Worm (Caenorhabditis elegans) whole organism, late embryonic: Measurements from ENCODE around the gene F28A12.3.

Experiments used
- C08G9.2 ChIP-seq: sonication (generic microtip); optimal IDR thresholded peaks from 2 replicates; lab custom pipeline; 2016; ENCODE audit warnings: mild to moderate bottlenecking, missing genetic modification characterization, moderate library complexity, missing compliant biosample characterization
- F13H6.1 ChIP-seq: sonication (generic microtip); optimal IDR thresholded peaks from 2 replicates; lab custom pipeline; 2016; ENCODE audit warnings: missing genetic modification characterization, missing compliant biosample characterization
- T23F11.4 ChIP-seq: fragments of 200-800 bp; sonication (Bioruptor generic); optimal IDR thresholded peaks from 2 replicates; lab custom pipeline; 2018; ENCODE audit warnings: mild to moderate bottlenecking, missing genetic modification characterization, missing compliant biosample characterization
- Y22D7AL.16 ChIP-seq: sonication (generic microtip); optimal IDR thresholded peaks from 2 replicates; lab custom pipeline; 2016; ENCODE audit warnings: missing genetic modification characterization, missing compliant biosample characterization
- ceh-14 ChIP-seq: sonication (generic microtip); optimal IDR thresholded peaks from 2 replicates; lab custom pipeline; 2016; ENCODE audit warnings: missing genotype, missing genetic modification characterization, missing compliant biosample characterization
- ceh-18 ChIP-seq: sonication (generic microtip); optimal IDR thresholded peaks from 2 replicates; lab custom pipeline; 2016; ENCODE audit warnings: missing genetic modification characterization, missing compliant biosample characterization
- ceh-24 ChIP-seq: sonication (generic microtip); optimal IDR thresholded peaks from 2 replicates; lab custom pipeline; 2016; ENCODE audit warnings: mild to moderate bottlenecking, missing genetic modification characterization, missing compliant biosample characterization
- ceh-31 ChIP-seq: sonication (generic microtip); optimal IDR thresholded peaks from 2 replicates; lab custom pipeline; 2016; ENCODE audit warnings: missing genetic modification characterization, missing compliant biosample characterization
- ceh-34 ChIP-seq: sonication (generic microtip); optimal IDR thresholded peaks from 2 replicates; lab custom pipeline; 2016; ENCODE audit warnings: mild to moderate bottlenecking, missing genetic modification characterization, missing compliant biosample characterization
- ceh-6 ChIP-seq: fragments of 200-800 bp; sonication (Bioruptor generic); optimal IDR thresholded peaks from 2 replicates; lab custom pipeline; 2018; ENCODE audit warnings: mild to moderate bottlenecking, missing genetic modification characterization, missing compliant biosample characterization
- ceh-9 ChIP-seq: sonication (generic microtip); optimal IDR thresholded peaks from 2 replicates; lab custom pipeline; 2016; ENCODE audit warnings: mild to moderate bottlenecking, missing genetic modification characterization, inconsistent platforms, missing compliant biosample characterization
- che-1 ChIP-seq: sonication (generic microtip); optimal IDR thresholded peaks from 2 replicates; lab custom pipeline; 2016; ENCODE audit warnings: mild to moderate bottlenecking, missing genetic modification characterization, missing compliant biosample characterization
- dve-1 ChIP-seq: sonication (generic microtip); optimal IDR thresholded peaks from 2 replicates; lab custom pipeline; 2017; ENCODE audit warnings: antibody characterized with exemption, mild to moderate bottlenecking, missing genetic modification characterization, missing compliant biosample characterization
- elt-2 ChIP-seq: sonication (generic microtip); optimal IDR thresholded peaks from 2 replicates; lab custom pipeline; 2016; ENCODE audit warnings: missing genetic modification reagents, missing genetic modification characterization, missing compliant biosample characterization
- fax-1 ChIP-seq: sonication (generic microtip); optimal IDR thresholded peaks from 2 replicates; lab custom pipeline; 2016; ENCODE audit warnings: missing genotype, missing genetic modification characterization, missing compliant biosample characterization
- fkh-6 ChIP-seq: sonication (generic microtip); optimal IDR thresholded peaks from 2 replicates; lab custom pipeline; 2016; ENCODE audit warnings: missing genetic modification characterization, missing compliant biosample characterization
- gmeb-2 ChIP-seq: sonication (generic microtip); optimal IDR thresholded peaks from 2 replicates; lab custom pipeline; 2016; ENCODE audit warnings: missing genetic modification characterization, inconsistent platforms, missing compliant biosample characterization
- hlh-15 ChIP-seq: sonication (generic microtip); optimal IDR thresholded peaks from 2 replicates; lab custom pipeline; 2016; ENCODE audit warnings: missing genetic modification characterization, missing compliant biosample characterization
- madf-2 ChIP-seq: sonication (generic microtip); optimal IDR thresholded peaks from 2 replicates; lab custom pipeline; 2017; ENCODE audit warnings: missing genetic modification characterization, missing compliant biosample characterization
- mec-3 ChIP-seq: sonication (generic microtip); optimal IDR thresholded peaks from 2 replicates; lab custom pipeline; 2016; ENCODE audit warnings: borderline replicate concordance, missing genetic modification characterization, missing compliant biosample characterization
- nfya-1 ChIP-seq: sonication (generic microtip); optimal IDR thresholded peaks from 2 replicates; lab custom pipeline; 2017; ENCODE audit warnings: missing genetic modification characterization, mild to moderate bottlenecking, missing compliant biosample characterization, antibody characterized with exemption, moderate library complexity
- nhr-232 ChIP-seq: sonication (generic microtip); optimal IDR thresholded peaks from 2 replicates; lab custom pipeline; 2016; ENCODE audit warnings: missing genetic modification characterization, missing compliant biosample characterization
- odd-2 ChIP-seq: sonication (generic microtip); optimal IDR thresholded peaks from 2 replicates; lab custom pipeline; 2017; ENCODE audit warnings: antibody characterized with exemption, mild to moderate bottlenecking, missing genetic modification characterization, missing compliant biosample characterization
- pax-1 ChIP-seq: fragments of 150-350 bp; optimal IDR thresholded peaks from 2 replicates; lab custom pipeline; 2014; ENCODE audit warnings: missing biosample characterization, missing genetic modification characterization
- pha-2 ChIP-seq: sonication (generic microtip); optimal IDR thresholded peaks from 2 replicates; lab custom pipeline; 2017; ENCODE audit warnings: mild to moderate bottlenecking, missing genetic modification characterization, missing compliant biosample characterization
- pha-4 ChIP-seq: fragments of 150-350 bp; optimal IDR thresholded peaks from 2 replicates; lab custom pipeline; 2018; ENCODE audit warnings: missing biosample characterization, missing genetic modification reagents, missing genetic modification characterization
- pros-1 ChIP-seq: fragments of 150-350 bp; optimal IDR thresholded peaks from 2 replicates; lab custom pipeline; 2014; ENCODE audit warnings: missing biosample characterization, missing genetic modification reagents, missing genetic modification characterization
- ref-2 ChIP-seq: sonication (generic microtip); optimal IDR thresholded peaks from 2 replicates; lab custom pipeline; 2016; ENCODE audit warnings: missing genetic modification characterization, missing compliant biosample characterization
- sox-4 ChIP-seq: sonication (generic microtip); optimal IDR thresholded peaks from 2 replicates; lab custom pipeline; 2017; ENCODE audit warnings: mild to moderate bottlenecking, missing genetic modification characterization, inconsistent platforms, missing compliant biosample characterization
- tbx-2 ChIP-seq: sonication (generic microtip); optimal IDR thresholded peaks from 2 replicates; lab custom pipeline; 2016; ENCODE audit warnings: missing genetic modification characterization, missing compliant biosample characterization
- tbx-7 ChIP-seq: sonication (generic microtip); optimal IDR thresholded peaks from 2 replicates; lab custom pipeline; 2016; ENCODE audit warnings: missing genotype, missing genetic modification characterization, missing compliant biosample characterization
- unc-3 ChIP-seq, 2 experiments: fragments of 200-800 bp in 1 of 2; sonication (Bioruptor generic) in 1 of 2; sonication (generic microtip) in 1 of 2; conservative IDR thresholded peaks in 1 of 2; optimal IDR thresholded peaks in 1 of 2; 2 replicates each; pipeline versions ENCODE4 v1.3.6 to Lab custom; 2016 to 2022; ENCODE audit warnings: missing compliant biosample characterization in 2 of 2, missing genetic modification characterization in 2 of 2, missing genetic modification reagents in 1 of 2
- unc-42 ChIP-seq: sonication (generic microtip); optimal IDR thresholded peaks from 2 replicates; lab custom pipeline; 2016; ENCODE audit warnings: missing genotype, missing genetic modification characterization, missing compliant biosample characterization
- unc-55 ChIP-seq: sonication (generic microtip); optimal IDR thresholded peaks from 2 replicates; lab custom pipeline; 2017; ENCODE audit warnings: missing biosample characterization, missing genetic modification reagents, missing genetic modification characterization
- unc-86 ChIP-seq: sonication (generic microtip); optimal IDR thresholded peaks from 2 replicates; lab custom pipeline; 2016; ENCODE audit warnings: missing genetic modification characterization, missing compliant biosample characterization
- zip-5 ChIP-seq: sonication (generic microtip); optimal IDR thresholded peaks from 2 replicates; lab custom pipeline; 2016; ENCODE audit warnings: missing genetic modification characterization, missing compliant biosample characterization
- ztf-16 ChIP-seq: sonication (generic microtip); optimal IDR thresholded peaks from 2 replicates; lab custom pipeline; 2017; ENCODE audit warnings: missing genetic modification characterization, missing compliant biosample characterization

Gene F28A12.3

DNA sequence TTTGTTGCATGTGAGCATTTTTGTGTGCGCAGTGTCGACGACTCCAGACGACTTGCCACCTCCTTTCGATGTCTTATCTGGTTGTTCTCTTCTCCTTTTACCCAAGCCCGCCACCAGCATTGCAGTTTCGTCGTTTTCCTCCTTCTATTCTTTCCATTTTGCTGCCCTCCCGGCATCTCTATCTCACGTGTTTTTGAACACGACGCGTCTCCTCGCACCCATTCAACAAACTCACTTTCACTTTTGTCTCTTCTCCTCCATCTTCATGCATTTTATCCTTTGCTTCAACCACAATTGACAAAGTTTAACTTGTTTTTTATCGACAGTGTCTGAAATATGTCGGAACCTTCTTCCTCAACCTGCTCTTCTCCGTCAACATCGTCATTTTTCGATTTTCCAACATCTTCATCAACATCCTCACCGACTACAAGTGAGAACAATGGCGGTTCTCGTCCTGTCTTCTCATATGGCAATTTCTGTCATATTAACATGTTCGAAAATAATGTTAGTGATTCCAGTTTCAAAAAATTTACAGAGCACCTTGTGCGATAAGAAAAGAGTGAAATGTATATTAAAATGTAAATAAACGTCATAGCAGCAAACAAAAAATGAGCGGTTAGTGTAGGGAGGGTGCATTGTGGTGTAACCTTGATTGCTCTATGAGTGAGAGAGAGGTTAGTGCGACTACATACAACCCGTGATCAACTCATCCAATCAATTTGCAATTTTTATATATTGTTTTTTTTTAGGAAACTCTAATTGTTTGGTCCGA is 30.3 kb downstream of the F28A12.3 start, which contains the start of gene fip-4:
fip-4 (minus strand) TSS at position 636 of the 772 bp plus-strand sequence.
- TF ChIP-seq unc-42 (tag; lab: Kevin White, UChicago) (peak; percentile 1), odd-2 (tag; lab: Kevin White, UChicago) (no peak), ceh-14 (no peak)

DNA sequence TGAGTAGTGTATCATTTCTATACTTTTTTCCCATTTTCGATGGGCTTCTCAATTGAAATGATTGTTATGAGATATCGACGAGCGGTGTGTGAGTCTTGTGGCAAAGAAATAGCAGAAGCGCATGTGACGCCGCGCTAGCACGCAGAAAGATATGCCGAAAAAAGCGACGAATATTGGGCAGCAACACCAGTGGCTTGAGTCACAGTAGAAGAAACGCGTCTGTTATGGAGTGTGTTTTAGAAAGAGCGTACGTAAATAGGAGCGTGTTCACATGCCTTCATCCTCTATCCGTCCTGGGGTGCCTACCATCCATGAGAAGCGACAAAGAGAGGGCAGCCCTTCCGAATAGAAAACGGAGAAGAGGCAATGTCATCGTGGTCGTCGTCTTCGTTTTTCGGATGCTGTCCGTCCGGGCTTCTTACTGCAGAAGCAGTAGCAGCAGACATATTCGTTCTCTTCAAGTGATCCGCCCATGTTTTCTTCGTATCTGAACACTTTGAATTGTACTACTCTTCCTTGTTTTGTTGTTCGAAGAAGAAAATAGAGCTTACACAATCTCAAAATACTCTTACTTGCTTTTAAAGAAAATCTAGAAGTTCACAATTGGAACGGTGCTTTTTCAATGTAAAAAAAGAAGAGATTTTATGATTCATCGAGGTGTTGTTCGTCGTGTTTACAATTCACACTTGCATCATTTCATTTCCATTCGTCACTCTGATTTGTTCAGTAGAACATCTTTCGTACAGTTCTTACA is 31.2 kb downstream of the F28A12.3 start:
- TF ChIP-seq ref-2 (tag; lab: Kevin White, UChicago) (peak; percentile 4), gmeb-2 (no peak)

DNA sequence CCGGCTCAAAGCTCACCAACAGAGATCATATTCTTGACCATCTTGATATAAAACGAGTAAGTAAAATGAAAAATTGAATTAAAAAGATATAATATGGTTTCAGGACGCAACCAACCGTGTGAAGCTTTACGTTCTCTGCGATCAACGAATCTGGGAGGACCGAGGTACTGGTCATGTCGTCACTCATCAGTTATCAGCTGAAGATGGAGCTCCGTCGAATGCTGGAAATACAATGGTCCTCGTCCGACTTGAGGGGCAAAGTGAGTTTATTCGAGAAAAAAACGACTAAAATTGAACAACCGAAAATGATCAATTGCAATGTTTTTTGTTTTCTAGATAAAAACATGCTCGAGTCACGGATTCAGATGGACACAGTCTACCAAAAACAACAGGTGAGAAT is 32.7 kb downstream of the F28A12.3 start:
- TF ChIP-seq Y22D7AL.16 (no peak), zip-5 (no peak), elt-2 (tag; lab: Kevin White, UChicago) (no peak), pha-4 (tag; lab: Kevin White, UChicago) (no peak), C08G9.2 (tag; lab: Kevin White, UChicago) (no peak), unc-42 (tag; lab: Kevin White, UChicago) (no peak), pha-2 (tag; lab: Kevin White, UChicago) (no peak), F13H6.1 (no peak), dve-1 (tag; lab: Kevin White, UChicago) (no peak), ceh-6 (GFP tag; lab: Kevin White, UChicago) (no peak), mec-3 (tag; lab: Kevin White, UChicago) (no peak)

- no peak for TF ChIP-seq pha-2 (tag; lab: Kevin White, UChicago)
- TF ChIP-seq Y22D7AL.16 = no peak
- no peak for TF ChIP-seq pax-1 (tag; lab: Kevin White, UChicago)
- no peak for TF ChIP-seq unc-55 (GFP tag; lab: Kevin White, UChicago)
- no peak for TF ChIP-seq T23F11.4 (GFP tag; lab: Kevin White, UChicago)
- TF ChIP-seq hlh-15 (tag; lab: Kevin White, UChicago) = no peak
- TF ChIP-seq madf-2 = no peak
- no peak for TF ChIP-seq tbx-7 (tag; lab: Kevin White, UChicago)
- TF ChIP-seq ceh-34 (tag; lab: Kevin White, UChicago) = no peak
- no peak for TF ChIP-seq unc-86 (tag; lab: Kevin White, UChicago)
- TF ChIP-seq fkh-6 (tag; lab: Kevin White, UChicago) = no peak
- no peak for TF ChIP-seq ztf-16 (tag; lab: Kevin White, UChicago)
- no peak for TF ChIP-seq pha-4 (tag; lab: Kevin White, UChicago)
- TF ChIP-seq nhr-232 (tag; lab: Kevin White, UChicago) = no peak
- TF ChIP-seq elt-2 (tag; lab: Kevin White, UChicago) = no peak
- TF ChIP-seq ceh-14 = no peak
- TF ChIP-seq fax-1 (tag; lab: Kevin White, UChicago) = no peak
- no peak for TF ChIP-seq ceh-24 (tag; lab: Kevin White, UChicago)
Measured at ce11 chrV:8607353-8607850, 33.8 kb downstream of the F28A12.3 start, which contains the start of gene smk-1. smk-1 (plus strand) TSS chrV:8607800.

- no peak for TF ChIP-seq sox-4 (tag; lab: Kevin White, UChicago)
- TF ChIP-seq elt-2 (tag; lab: Kevin White, UChicago) = peak; percentile 80
- TF ChIP-seq mec-3 (tag; lab: Kevin White, UChicago) = no peak
- TF ChIP-seq tbx-7 (tag; lab: Kevin White, UChicago) = no peak
- peak; percentile 61 for TF ChIP-seq unc-55 (GFP tag; lab: Kevin White, UChicago)
- no peak for TF ChIP-seq ceh-9 (tag; lab: Kevin White, UChicago)
- no peak for TF ChIP-seq pros-1 (tag; lab: Kevin White, UChicago)
- peak; percentile 82 for TF ChIP-seq ceh-14
- no peak for TF ChIP-seq odd-2 (tag; lab: Kevin White, UChicago)
- peak; percentile 90 for TF ChIP-seq nfya-1 (tag; lab: Kevin White, UChicago)
- TF ChIP-seq tbx-2 (tag; lab: Kevin White, UChicago) = peak; percentile 76
- peak; percentile 88 for TF ChIP-seq unc-42 (tag; lab: Kevin White, UChicago)
- peak; percentile 69 for TF ChIP-seq ceh-34 (tag; lab: Kevin White, UChicago)
- TF ChIP-seq unc-3 (GFP tag; conservative IDR thresholded peaks at IDR 0.05; lab: Robert Waterston, UW) = no peak
- TF ChIP-seq unc-3 (tag; optimal IDR thresholded peaks at IDR 0.05; lab: Kevin White, UChicago) = peak; percentile 4
- peak; percentile 3 for TF ChIP-seq che-1 (tag; lab: Kevin White, UChicago)
- TF ChIP-seq dve-1 (tag; lab: Kevin White, UChicago) = peak; percentile 48
- TF ChIP-seq ceh-18 (tag; lab: Kevin White, UChicago) = peak; percentile 89
- TF ChIP-seq fax-1 (tag; lab: Kevin White, UChicago) = no peak
- TF ChIP-seq T23F11.4 (GFP tag; lab: Kevin White, UChicago) = no peak
- no peak for TF ChIP-seq ceh-31 (tag; lab: Kevin White, UChicago)
- peak; percentile 72 for TF ChIP-seq ref-2 (tag; lab: Kevin White, UChicago)
Measured at ce11 chrV:8606099-8606696, 35.0 kb downstream of the F28A12.3 start, which contains the start of gene vps-60. vps-60 (minus strand) TSS chrV:8606128.
